Worm (Caenorhabditis elegans) whole organism, late embryonic: ENCODE data around the gene C33D9.10.

ENCODE experiments used
- gmeb-2 ChIP-seq: sonication (generic microtip); optimal IDR thresholded peaks from 2 replicates; lab custom pipeline; 2016; ENCODE audit warnings: missing genetic modification characterization, inconsistent platforms, missing compliant biosample characterization
- hlh-30 ChIP-seq: sonication (generic microtip); optimal IDR thresholded peaks from 2 replicates; lab custom pipeline; 2017; ENCODE audit warnings: antibody characterized with exemption, missing genetic modification characterization, missing compliant biosample characterization; ENCODE audit not compliant: insufficient read depth
- nfya-1 ChIP-seq: sonication (generic microtip); optimal IDR thresholded peaks from 2 replicates; lab custom pipeline; 2017; ENCODE audit warnings: missing genetic modification characterization, mild to moderate bottlenecking, missing compliant biosample characterization, antibody characterized with exemption, moderate library complexity
- sdc-2 ChIP-seq: sonication (generic microtip); optimal IDR thresholded peaks from 2 replicates; lab custom pipeline; 2016; ENCODE audit warnings: missing genotype, missing genetic modification characterization, missing compliant biosample characterization
- zip-5 ChIP-seq: sonication (generic microtip); optimal IDR thresholded peaks from 2 replicates; lab custom pipeline; 2016; ENCODE audit warnings: missing genetic modification characterization, missing compliant biosample characterization

DNA sequence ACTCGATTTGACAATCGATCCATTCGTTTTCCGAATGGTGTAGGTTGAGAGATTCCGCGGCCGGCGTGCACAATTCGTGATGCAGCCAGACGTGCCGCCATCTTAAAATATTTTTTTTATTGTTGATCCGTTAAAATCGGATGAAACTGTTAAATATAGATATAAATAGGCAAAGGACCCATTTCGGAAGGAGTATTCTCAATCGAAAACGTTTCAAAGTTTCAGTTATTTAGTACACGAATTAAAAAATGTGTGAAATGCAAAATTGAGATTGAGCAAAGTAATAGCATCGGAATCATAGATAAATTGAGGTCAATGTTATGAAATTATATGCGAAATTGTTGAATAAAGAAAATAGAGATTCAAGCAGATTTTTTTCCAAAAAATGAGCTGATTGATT lies 48.0 kb downstream of the C33D9.10 start, which contains the start of gene mrps-33:
- TF ChIP-seq zip-5 = no peak
- no peak for TF ChIP-seq gmeb-2 (tag; lab: Kevin White, UChicago)
- TF ChIP-seq sdc-2 (tag; lab: Kevin White, UChicago) = no peak
- TF ChIP-seq hlh-30 (tag; lab: Kevin White, UChicago) = no peak
- no peak for TF ChIP-seq nfya-1
